Worm (Caenorhabditis elegans) whole organism, late embryonic: ENCODE results near the gene T20G5.9.
A peak's percentile ranks its signal among the peaks of the same experiment; 100 is the strongest.

ENCODE experiments used
- K09A11.1 ChIP-seq: sonication (generic microtip); optimal IDR thresholded peaks from 2 replicates; lab custom pipeline; 2017; ENCODE audit warnings: antibody characterized with exemption, mild to moderate bottlenecking, missing genetic modification characterization, missing compliant biosample characterization; ENCODE audit not compliant: insufficient read depth
- ama-1 ChIP-seq: fragments of 150-350 bp; optimal IDR thresholded peaks from 2 replicates; lab custom pipeline; 2014
- ceh-14 ChIP-seq: sonication (generic microtip); optimal IDR thresholded peaks from 2 replicates; lab custom pipeline; 2016; ENCODE audit warnings: missing genotype, missing genetic modification characterization, missing compliant biosample characterization
- ceh-18 ChIP-seq: sonication (generic microtip); optimal IDR thresholded peaks from 2 replicates; lab custom pipeline; 2016; ENCODE audit warnings: missing genetic modification characterization, missing compliant biosample characterization
- ceh-19 ChIP-seq: fragments of 200-800 bp; sonication (Bioruptor generic); optimal IDR thresholded peaks from 2 replicates; lab custom pipeline; 2018; ENCODE audit warnings: mild to moderate bottlenecking, missing genetic modification characterization, missing compliant biosample characterization
- ceh-2 ChIP-seq: sonication (generic microtip); optimal IDR thresholded peaks from 2 replicates; lab custom pipeline; 2016; ENCODE audit warnings: missing genotype, missing genetic modification characterization, missing compliant biosample characterization
- ceh-24 ChIP-seq: sonication (generic microtip); optimal IDR thresholded peaks from 2 replicates; lab custom pipeline; 2016; ENCODE audit warnings: mild to moderate bottlenecking, missing genetic modification characterization, missing compliant biosample characterization
- ceh-31 ChIP-seq: sonication (generic microtip); optimal IDR thresholded peaks from 2 replicates; lab custom pipeline; 2016; ENCODE audit warnings: missing genetic modification characterization, missing compliant biosample characterization
- ceh-34 ChIP-seq: sonication (generic microtip); optimal IDR thresholded peaks from 2 replicates; lab custom pipeline; 2016; ENCODE audit warnings: mild to moderate bottlenecking, missing genetic modification characterization, missing compliant biosample characterization
- ceh-48 ChIP-seq: sonication (generic microtip); optimal IDR thresholded peaks from 2 replicates; lab custom pipeline; 2016; ENCODE audit warnings: missing genetic modification characterization, inconsistent platforms, missing compliant biosample characterization
- ceh-6 ChIP-seq: fragments of 200-800 bp; sonication (Bioruptor generic); optimal IDR thresholded peaks from 2 replicates; lab custom pipeline; 2018; ENCODE audit warnings: mild to moderate bottlenecking, missing genetic modification characterization, missing compliant biosample characterization
- ceh-9 ChIP-seq: sonication (generic microtip); optimal IDR thresholded peaks from 2 replicates; lab custom pipeline; 2016; ENCODE audit warnings: mild to moderate bottlenecking, missing genetic modification characterization, inconsistent platforms, missing compliant biosample characterization
- che-1 ChIP-seq: sonication (generic microtip); optimal IDR thresholded peaks from 2 replicates; lab custom pipeline; 2016; ENCODE audit warnings: mild to moderate bottlenecking, missing genetic modification characterization, missing compliant biosample characterization
- dmd-4 ChIP-seq: sonication (generic microtip); optimal IDR thresholded peaks from 2 replicates; lab custom pipeline; 2016; ENCODE audit warnings: borderline replicate concordance, missing genetic modification characterization, missing compliant biosample characterization
- elt-2 ChIP-seq: sonication (generic microtip); optimal IDR thresholded peaks from 2 replicates; lab custom pipeline; 2016; ENCODE audit warnings: missing genetic modification reagents, missing genetic modification characterization, missing compliant biosample characterization
- elt-4 ChIP-seq: sonication (generic microtip); optimal IDR thresholded peaks from 2 replicates; lab custom pipeline; 2016; ENCODE audit warnings: missing genetic modification characterization, missing compliant biosample characterization
- ets-4 ChIP-seq: sonication (generic microtip); optimal IDR thresholded peaks from 2 replicates; lab custom pipeline; 2016; ENCODE audit warnings: missing genetic modification characterization, missing compliant biosample characterization
- eyg-1 ChIP-seq: sonication (generic microtip); optimal IDR thresholded peaks from 2 replicates; lab custom pipeline; 2016; ENCODE audit warnings: missing genotype, missing genetic modification characterization, missing compliant biosample characterization
- fkh-10 ChIP-seq: fragments of 150-350 bp; optimal IDR thresholded peaks from 2 replicates; lab custom pipeline; 2014; ENCODE audit warnings: missing biosample characterization, missing genetic modification reagents, missing genetic modification characterization
- fkh-6 ChIP-seq: sonication (generic microtip); optimal IDR thresholded peaks from 2 replicates; lab custom pipeline; 2016; ENCODE audit warnings: missing genetic modification characterization, missing compliant biosample characterization
- gmeb-2 ChIP-seq: sonication (generic microtip); optimal IDR thresholded peaks from 2 replicates; lab custom pipeline; 2016; ENCODE audit warnings: missing genetic modification characterization, inconsistent platforms, missing compliant biosample characterization
- hlh-13 ChIP-seq: fragments of 200-800 bp; sonication (Bioruptor generic); optimal IDR thresholded peaks from 2 replicates; lab custom pipeline; 2018; ENCODE audit warnings: mild to moderate bottlenecking, missing genetic modification characterization, missing compliant biosample characterization
- hlh-15 ChIP-seq: sonication (generic microtip); optimal IDR thresholded peaks from 2 replicates; lab custom pipeline; 2016; ENCODE audit warnings: missing genetic modification characterization, missing compliant biosample characterization
- hlh-6 ChIP-seq: sonication (generic microtip); optimal IDR thresholded peaks from 2 replicates; lab custom pipeline; 2016; ENCODE audit warnings: missing genotype, missing genetic modification characterization, missing compliant biosample characterization
- hlh-8 ChIP-seq: sonication (generic microtip); optimal IDR thresholded peaks from 2 replicates; lab custom pipeline; 2016; ENCODE audit warnings: missing genotype, missing genetic modification characterization, missing compliant biosample characterization
- lim-6 ChIP-seq: sonication (generic microtip); optimal IDR thresholded peaks from 2 replicates; lab custom pipeline; 2016; ENCODE audit warnings: missing genetic modification characterization, missing compliant biosample characterization
- mec-3 ChIP-seq: sonication (generic microtip); optimal IDR thresholded peaks from 2 replicates; lab custom pipeline; 2016; ENCODE audit warnings: borderline replicate concordance, missing genetic modification characterization, missing compliant biosample characterization
- odd-2 ChIP-seq: sonication (generic microtip); optimal IDR thresholded peaks from 2 replicates; lab custom pipeline; 2017; ENCODE audit warnings: antibody characterized with exemption, mild to moderate bottlenecking, missing genetic modification characterization, missing compliant biosample characterization
- pat-9 ChIP-seq: fragments of 200-800 bp; sonication (Bioruptor generic); optimal IDR thresholded peaks from 2 replicates; lab custom pipeline; 2018; ENCODE audit warnings: mild to moderate bottlenecking, missing genetic modification characterization, moderate library complexity, missing compliant biosample characterization
- pax-1 ChIP-seq: fragments of 150-350 bp; optimal IDR thresholded peaks from 2 replicates; lab custom pipeline; 2014; ENCODE audit warnings: missing biosample characterization, missing genetic modification characterization
- pha-2 ChIP-seq: sonication (generic microtip); optimal IDR thresholded peaks from 2 replicates; lab custom pipeline; 2017; ENCODE audit warnings: mild to moderate bottlenecking, missing genetic modification characterization, missing compliant biosample characterization
- ref-2 ChIP-seq: sonication (generic microtip); optimal IDR thresholded peaks from 2 replicates; lab custom pipeline; 2016; ENCODE audit warnings: missing genetic modification characterization, missing compliant biosample characterization
- rnt-1 ChIP-seq: sonication (generic microtip); optimal IDR thresholded peaks from 2 replicates; lab custom pipeline; 2016; ENCODE audit warnings: missing genetic modification characterization, missing compliant biosample characterization
- sdc-2 ChIP-seq: sonication (generic microtip); optimal IDR thresholded peaks from 2 replicates; lab custom pipeline; 2016; ENCODE audit warnings: missing genotype, missing genetic modification characterization, missing compliant biosample characterization
- tbx-2 ChIP-seq: sonication (generic microtip); optimal IDR thresholded peaks from 2 replicates; lab custom pipeline; 2016; ENCODE audit warnings: missing genetic modification characterization, missing compliant biosample characterization
- unc-42 ChIP-seq: sonication (generic microtip); optimal IDR thresholded peaks from 2 replicates; lab custom pipeline; 2016; ENCODE audit warnings: missing genotype, missing genetic modification characterization, missing compliant biosample characterization
- unc-86 ChIP-seq: sonication (generic microtip); optimal IDR thresholded peaks from 2 replicates; lab custom pipeline; 2016; ENCODE audit warnings: missing genetic modification characterization, missing compliant biosample characterization
- zip-5 ChIP-seq: sonication (generic microtip); optimal IDR thresholded peaks from 2 replicates; lab custom pipeline; 2016; ENCODE audit warnings: missing genetic modification characterization, missing compliant biosample characterization
- ztf-16 ChIP-seq: sonication (generic microtip); optimal IDR thresholded peaks from 2 replicates; lab custom pipeline; 2017; ENCODE audit warnings: missing genetic modification characterization, missing compliant biosample characterization

T20G5.9 gene

ce11 chrIII:10244013-10244412 lies 34.4 kb downstream of the T20G5.9 start:
- no peak for TF ChIP-seq gmeb-2 (tag; lab: Kevin White, UChicago)
- TF ChIP-seq ceh-19 (GFP tag; lab: Kevin White, UChicago): no peak
- TF ChIP-seq eyg-1 (tag; lab: Kevin White, UChicago): no peak

- TF ChIP-seq ets-4 (tag; lab: Kevin White, UChicago) (peak; percentile 24), ceh-24 (tag; lab: Kevin White, UChicago) (no peak), rnt-1 (peak; percentile 50), unc-86 (tag; lab: Kevin White, UChicago) (no peak), odd-2 (tag; lab: Kevin White, UChicago) (no peak), pax-1 (tag; lab: Kevin White, UChicago) (no peak), hlh-8 (tag; lab: Kevin White, UChicago) (peak; percentile 4), ref-2 (tag; lab: Kevin White, UChicago) (no peak), che-1 (tag; lab: Kevin White, UChicago) (no peak), ceh-48 (no peak), lim-6 (no peak), zip-5 (tag; lab: Kevin White, UChicago) (no peak), elt-2 (tag; lab: Kevin White, UChicago) (peak; percentile 29), ceh-2 (tag; lab: Kevin White, UChicago) (peak; percentile 36), unc-42 (tag; lab: Kevin White, UChicago) (no peak), pat-9 (no peak), ceh-18 (tag; lab: Kevin White, UChicago) (peak; percentile 76), ceh-14 (tag; lab: Kevin White, UChicago) (no peak), ceh-31 (peak; percentile 14), mec-3 (no peak), hlh-15 (tag; lab: Kevin White, UChicago) (no peak), hlh-13 (GFP tag; lab: Kevin White, UChicago) (no peak), eyg-1 (tag; lab: Kevin White, UChicago) (no peak), sdc-2 (tag; lab: Kevin White, UChicago) (no peak), tbx-2 (tag; lab: Kevin White, UChicago) (peak; percentile 56), pha-2 (tag; lab: Kevin White, UChicago) (no peak), dmd-4 (tag; lab: Kevin White, UChicago) (no peak), ceh-34 (no peak), K09A11.1 (tag; lab: Kevin White, UChicago) (no peak), ztf-16 (tag; lab: Kevin White, UChicago) (no peak), elt-4 (no peak)
Observed at ce11 chrIII:10248441-10249137, 38.9 kb downstream of the T20G5.9 start, which contains the start of the genes div-1 and cor-1. Gene div-1 (minus strand): TSS chrIII:10248559. Gene cor-1 (plus strand): TSS chrIII:10249111.

DNA sequence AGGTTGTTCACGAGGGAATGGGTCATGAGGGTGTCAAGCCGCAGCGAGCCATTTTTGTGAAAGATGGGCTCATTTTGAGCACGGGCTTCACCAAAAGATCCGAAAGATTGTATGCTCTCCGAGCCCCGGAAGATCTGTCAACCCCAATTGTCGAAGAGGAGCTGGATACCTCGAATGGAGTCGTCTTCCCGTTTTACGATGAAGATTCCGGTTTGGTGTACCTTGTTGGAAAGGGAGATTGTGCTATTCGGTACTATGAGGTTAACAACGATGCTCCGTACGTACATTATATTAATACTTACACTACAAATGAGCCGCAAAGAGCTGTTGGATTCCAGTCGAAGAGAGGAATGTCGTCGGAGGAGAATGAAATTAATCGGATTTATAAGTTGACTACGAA lies 41.5 kb downstream of the T20G5.9 start:
- TF ChIP-seq ama-1 (lab: Kevin White, UChicago) (no peak), ceh-6 (no peak)

DNA sequence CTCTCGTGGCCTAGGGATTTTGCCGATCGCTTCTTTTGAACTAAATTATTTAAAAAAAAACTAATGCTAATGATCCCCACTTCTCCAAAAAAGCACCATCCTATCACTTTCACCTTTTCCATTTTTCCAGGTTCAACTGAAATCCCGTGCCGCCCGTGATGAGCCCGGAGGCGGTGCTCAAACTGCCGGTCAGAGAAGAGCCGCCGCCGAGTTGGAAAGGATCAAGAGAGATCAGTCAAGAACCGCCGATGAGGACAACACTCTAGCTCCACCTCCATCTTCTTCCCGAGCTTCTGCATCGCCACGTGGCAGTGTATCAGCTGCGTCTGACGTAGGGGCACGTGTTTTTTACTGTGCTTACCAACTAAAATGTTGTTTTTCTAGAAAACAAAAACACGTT lies 43.7 kb downstream of the T20G5.9 start:
- no peak for TF ChIP-seq hlh-6 (tag; lab: Kevin White, UChicago)
- TF ChIP-seq lim-6: no peak
- no peak for TF ChIP-seq che-1 (tag; lab: Kevin White, UChicago)
- TF ChIP-seq ceh-31: no peak
- no peak for TF ChIP-seq hlh-15 (tag; lab: Kevin White, UChicago)
- no peak for TF ChIP-seq ceh-9 (tag; lab: Kevin White, UChicago)
- TF ChIP-seq fkh-6 (tag; lab: Kevin White, UChicago): no peak
- no peak for TF ChIP-seq ref-2 (tag; lab: Kevin White, UChicago)
- no peak for TF ChIP-seq fkh-10
